Fruit fly (Drosophila melanogaster): ENCODE measurements around the gene CG1231.
A peak's percentile ranks its signal among the peaks of the same experiment; 100 is the strongest.

The CG1231 gene

DNA sequence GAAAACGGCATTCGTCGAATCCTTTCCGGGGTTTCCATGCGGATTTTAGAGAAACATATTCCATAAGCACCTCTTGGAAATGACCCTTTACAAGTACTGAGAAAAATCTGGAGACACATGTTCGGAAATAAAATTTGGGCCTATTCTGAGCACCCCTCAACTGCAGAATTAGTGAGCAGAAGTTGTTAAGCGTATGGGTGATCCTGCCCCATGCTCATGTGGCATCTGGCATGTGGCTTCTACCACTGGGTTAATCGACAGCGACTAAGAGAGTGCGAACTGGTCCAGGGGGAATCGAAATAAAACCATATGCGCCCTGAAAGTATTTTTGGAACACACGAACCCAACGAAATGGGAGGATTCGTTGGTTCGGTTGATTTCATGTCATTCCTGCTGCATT is 35.4 kb upstream of the CG1231 start:
- TF ChIP-seq Pif1B (GFP tag; optimal IDR thresholded peaks at IDR 0.05) (no peak), CG34367 (tag; optimal IDR thresholded peaks at IDR 0.05) (no peak)

DNA sequence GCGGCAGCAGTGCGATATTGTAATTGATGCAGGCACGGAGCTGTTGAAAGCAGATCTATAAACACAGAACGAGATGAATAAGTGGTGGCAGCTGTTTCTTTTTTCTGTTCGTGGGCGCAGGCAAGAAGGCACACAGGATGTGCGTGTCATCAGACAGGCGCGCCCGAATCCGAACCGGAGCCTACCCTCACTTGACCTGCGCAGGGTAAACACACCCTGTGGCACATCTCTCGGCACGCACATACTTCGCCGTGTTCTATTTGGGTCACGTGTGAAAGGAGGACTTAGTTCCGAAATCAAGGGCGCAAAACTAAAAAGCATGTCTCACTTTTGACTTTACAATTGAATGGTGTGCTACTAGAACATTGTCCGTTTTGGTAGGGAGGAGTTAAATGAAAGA is 34.7 kb upstream of the CG1231 start:
- TF ChIP-seq CG9948 (tag; optimal IDR thresholded peaks at IDR 0.05) (no peak), CG10348 (GFP tag; IDR thresholded peaks at IDR 0.05) (no peak), fd96Ca (GFP tag; IDR thresholded peaks at IDR 0.05) (no peak), CG12605 (GFP tag; IDR thresholded peaks at IDR 0.05) (no peak), CG32121 (GFP tag; IDR thresholded peaks at IDR 0.05) (no peak), CG34367 (tag; optimal IDR thresholded peaks at IDR 0.05) (no peak), CG17806 (tag; optimal IDR thresholded peaks at IDR 0.05) (no peak), gl (tag; optimal IDR thresholded peaks at IDR 0.05) (no peak), CG8301 (tag; optimal IDR thresholded peaks at IDR 0.05) (no peak), EcR (GFP tag; optimal IDR thresholded peaks at IDR 0.05) (no peak), Snoo (tag; optimal IDR thresholded peaks at IDR 0.05) (no peak), CG13204 (GFP tag; optimal IDR thresholded peaks at IDR 0.05) (no peak)

DNA sequence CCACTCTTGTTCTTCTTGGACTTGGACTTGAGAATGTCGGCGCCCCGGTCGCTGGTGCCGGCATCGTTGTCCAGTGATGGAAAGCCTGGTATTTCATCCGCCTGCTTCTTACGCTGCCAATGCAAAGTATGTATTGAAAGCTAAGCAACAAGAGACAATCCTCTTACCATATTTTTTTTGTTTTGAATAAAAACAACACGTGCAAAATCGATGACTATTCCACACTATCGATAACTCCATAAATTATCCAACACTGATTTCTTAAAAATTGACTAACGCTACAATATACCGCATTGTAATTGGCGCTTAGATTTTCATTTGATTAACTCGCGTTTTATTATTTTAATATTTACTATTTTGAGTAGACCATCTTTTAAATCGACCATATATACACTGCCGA is 31.7 kb upstream of the CG1231 start, which contains the start of gene CG32344:
TSS of gene CG32344 (minus strand) at position 235 of the 400 bp plus-strand sequence.
- TF ChIP-seq CG8301 (tag; optimal IDR thresholded peaks at IDR 0.05) (no peak), Ets98B (GFP tag; IDR thresholded peaks at IDR 0.05) (no peak), D1 (tag; optimal IDR thresholded peaks at IDR 0.05) (no peak), CG15710 (tag; optimal IDR thresholded peaks at IDR 0.05) (no peak), fd96Ca (GFP tag; IDR thresholded peaks at IDR 0.05) (no peak), CG32121 (GFP tag; IDR thresholded peaks at IDR 0.05) (no peak), CG14655 (GFP tag; optimal IDR thresholded peaks at IDR 0.05) (no peak), CG34367 (tag; optimal IDR thresholded peaks at IDR 0.05) (no peak), Pif1A (GFP tag; optimal IDR thresholded peaks at IDR 0.05) (no peak), CG12605 (GFP tag; IDR thresholded peaks at IDR 0.05) (no peak)

dm6 chr3L:327833-328232 is 28.4 kb upstream of the CG1231 start, which contains the start of the genes Atac3 and Ptpmeg:
Atac3 (minus strand) TSS chr3L:327992.
Ptpmeg (plus strand) TSS chr3L:328097.
- TF ChIP-seq rn (GFP tag; IDR thresholded peaks at IDR 0.05), result no peak
- no peak for TF ChIP-seq CG4496 (GFP tag; IDR thresholded peaks at IDR 0.05)
- TF ChIP-seq CG14655 (GFP tag; optimal IDR thresholded peaks at IDR 0.05), result no peak
- no peak for TF ChIP-seq gl (tag; optimal IDR thresholded peaks at IDR 0.05)
- no peak for TF ChIP-seq CG15710 (tag; optimal IDR thresholded peaks at IDR 0.05)
- no peak for TF ChIP-seq CG10348 (GFP tag; IDR thresholded peaks at IDR 0.05)
- no peak for TF ChIP-seq fd96Ca (GFP tag; IDR thresholded peaks at IDR 0.05)
- TF ChIP-seq EcR (GFP tag; optimal IDR thresholded peaks at IDR 0.05), result no peak
- no peak for TF ChIP-seq Pif1B (GFP tag; optimal IDR thresholded peaks at IDR 0.05)
- no peak for TF ChIP-seq Pif1A (GFP tag; optimal IDR thresholded peaks at IDR 0.05)
- no peak for TF ChIP-seq CG34367 (tag; optimal IDR thresholded peaks at IDR 0.05)
- no peak for TF ChIP-seq Snoo (tag; optimal IDR thresholded peaks at IDR 0.05)
- TF ChIP-seq D1 (tag; optimal IDR thresholded peaks at IDR 0.05), result no peak
- TF ChIP-seq CG17806 (tag; optimal IDR thresholded peaks at IDR 0.05), result no peak
- TF ChIP-seq CG32121 (GFP tag; IDR thresholded peaks at IDR 0.05), result no peak

- TF ChIP-seq CG8159 (tag; optimal IDR thresholded peaks at IDR 0.05), result no peak
- no peak for TF ChIP-seq CG17806 (tag; optimal IDR thresholded peaks at IDR 0.05)
- TF ChIP-seq EcR (GFP tag; optimal IDR thresholded peaks at IDR 0.05), result no peak
- no peak for TF ChIP-seq CG13204 (GFP tag; optimal IDR thresholded peaks at IDR 0.05)
- TF ChIP-seq Pif1A (GFP tag; optimal IDR thresholded peaks at IDR 0.05), result no peak
- TF ChIP-seq Ets98B (GFP tag; IDR thresholded peaks at IDR 0.05), result no peak
- TF ChIP-seq Pif1B (GFP tag; optimal IDR thresholded peaks at IDR 0.05), result no peak
- TF ChIP-seq fd96Ca (GFP tag; IDR thresholded peaks at IDR 0.05), result no peak
- no peak for TF ChIP-seq Snoo (tag; optimal IDR thresholded peaks at IDR 0.05)
- no peak for TF ChIP-seq CG32121 (GFP tag; IDR thresholded peaks at IDR 0.05)
- TF ChIP-seq CG14655 (GFP tag; optimal IDR thresholded peaks at IDR 0.05), result no peak
- TF ChIP-seq gl (tag; optimal IDR thresholded peaks at IDR 0.05), result no peak
- no peak for TF ChIP-seq CG4496 (GFP tag; IDR thresholded peaks at IDR 0.05)
- no peak for TF ChIP-seq CG34367 (tag; optimal IDR thresholded peaks at IDR 0.05)
- TF ChIP-seq CG15710 (tag; optimal IDR thresholded peaks at IDR 0.05), result no peak
- no peak for TF ChIP-seq CG8301 (tag; optimal IDR thresholded peaks at IDR 0.05)
- no peak for TF ChIP-seq rn (GFP tag; IDR thresholded peaks at IDR 0.05)
- no peak for TF ChIP-seq D1 (tag; optimal IDR thresholded peaks at IDR 0.05)
- no peak for TF ChIP-seq CG9948 (tag; optimal IDR thresholded peaks at IDR 0.05)
- no peak for TF ChIP-seq CG12605 (GFP tag; IDR thresholded peaks at IDR 0.05)
These were observed 27.0 kb upstream of the CG1231 start for dm6 chr3L:329153-329698.

dm6 chr3L:331842-332802 is 24.1 kb upstream of the CG1231 start, which contains the start of gene mthl9:
mthl9 (minus strand) TSS chr3L:332309.
- TF ChIP-seq EcR (GFP tag; optimal IDR thresholded peaks at IDR 0.05) (no peak), Pif1A (GFP tag; optimal IDR thresholded peaks at IDR 0.05) (no peak), Ets98B (GFP tag; IDR thresholded peaks at IDR 0.05) (peak; percentile 52; the same call in 1 of the 2 replicates), D1 (tag; optimal IDR thresholded peaks at IDR 0.05) (no peak), CG4496 (GFP tag; IDR thresholded peaks at IDR 0.05) (peak; percentile 15; the same call in 1 of the 3 replicates)
